Worm (Caenorhabditis elegans): ENCODE measurements around the gene C54E4.12.

Gene C54E4.12

DNA sequence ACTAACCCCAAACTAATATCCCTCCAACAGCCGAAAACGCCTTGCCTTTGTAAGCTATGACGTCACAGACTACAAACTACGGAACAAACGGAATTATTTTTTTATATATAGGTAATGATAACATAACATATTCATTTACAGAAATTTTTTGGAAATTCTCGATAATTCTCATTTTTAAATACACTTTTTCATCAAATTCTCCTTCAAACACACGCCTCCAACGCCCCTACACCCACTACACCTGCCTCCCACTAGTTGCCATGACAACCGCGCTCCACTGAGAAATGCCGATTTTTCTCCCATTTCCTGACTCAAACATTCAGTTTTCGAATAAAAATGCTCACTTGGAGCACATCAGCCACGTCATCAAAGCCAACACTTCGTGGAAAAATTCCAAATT is 26.1 kb downstream of the C54E4.12 start, which contains the start of gene xbx-4:
TSS of gene xbx-4 (plus strand) at position 301 of the 400 bp plus-strand sequence.
- TF ChIP-seq ztf-23 (GFP tag; IDR thresholded peaks at IDR 0.05) = no peak
- TF ChIP-seq tab-1 (GFP tag; IDR thresholded peaks at IDR 0.05) = no peak
- no peak for TF ChIP-seq ztf-29 (GFP tag; IDR thresholded peaks at IDR 0.05)
- no peak for TF ChIP-seq med-1 (GFP tag; optimal IDR thresholded peaks at IDR 0.05; ENCODE audit: insufficient read depth)
- TF ChIP-seq T22C8.4 (GFP tag; IDR thresholded peaks at IDR 0.05) = no peak
- TF ChIP-seq flt-1 (GFP tag; IDR thresholded peaks at IDR 0.05) = no peak
- TF ChIP-seq ref-1 (GFP tag; conservative IDR thresholded peaks at IDR 0.05) = no peak
- no peak for TF ChIP-seq cog-1 (tag; optimal IDR thresholded peaks at IDR 0.05)
- TF ChIP-seq klf-2 (GFP tag; conservative IDR thresholded peaks at IDR 0.05) = no peak

DNA sequence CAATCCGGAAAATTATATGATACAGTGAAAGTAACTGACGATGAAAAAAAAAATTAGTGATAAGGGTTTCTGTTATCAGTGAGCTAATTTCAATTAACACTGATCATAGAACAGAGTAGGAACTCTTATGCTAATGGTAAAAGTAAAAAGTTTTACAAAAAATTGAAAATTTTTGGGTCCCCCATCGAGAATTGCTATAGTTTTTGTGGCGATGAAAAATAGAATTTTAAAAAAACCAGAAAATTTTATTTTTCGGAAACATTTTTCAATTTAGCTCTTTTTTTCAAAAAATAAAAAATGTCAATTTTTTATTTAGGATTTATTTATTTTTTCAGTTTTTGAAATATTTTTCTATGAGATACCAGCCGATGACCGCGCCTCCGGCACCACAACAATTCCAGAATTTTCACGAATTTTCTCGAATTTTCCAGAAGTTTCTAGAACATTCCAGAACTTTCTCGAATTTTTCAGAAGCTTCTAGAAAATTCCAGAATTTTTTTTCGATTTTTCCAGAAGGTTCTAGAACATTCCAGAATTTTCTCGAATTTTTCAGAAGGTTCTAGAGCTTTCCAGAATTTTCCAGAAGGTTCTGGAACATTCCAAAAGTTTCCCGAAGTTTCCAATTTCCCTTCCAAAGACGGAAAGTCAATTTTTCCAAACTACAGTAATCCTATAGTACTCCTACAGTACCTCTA is 26.9 kb downstream of the C54E4.12 start, which contains the start of gene C23H5.8:
TSS of gene C23H5.8 (minus strand) at position 51 of the 695 bp plus-strand sequence.
- no peak for TF ChIP-seq tab-1 (GFP tag; IDR thresholded peaks at IDR 0.05)
- TF ChIP-seq T22C8.4 (GFP tag; IDR thresholded peaks at IDR 0.05) = no peak
- no peak for TF ChIP-seq flt-1 (GFP tag; IDR thresholded peaks at IDR 0.05)
- no peak for TF ChIP-seq ztf-29 (GFP tag; IDR thresholded peaks at IDR 0.05)
- no peak for TF ChIP-seq cog-1 (tag; optimal IDR thresholded peaks at IDR 0.05)
- TF ChIP-seq klf-2 (GFP tag; conservative IDR thresholded peaks at IDR 0.05) = no peak
- TF ChIP-seq med-1 (GFP tag; optimal IDR thresholded peaks at IDR 0.05; ENCODE audit: insufficient read depth) = no peak
- TF ChIP-seq ref-1 (GFP tag; conservative IDR thresholded peaks at IDR 0.05) = no peak
- TF ChIP-seq ztf-23 (GFP tag; IDR thresholded peaks at IDR 0.05) = no peak

- TF ChIP-seq T22C8.4 (GFP tag; IDR thresholded peaks at IDR 0.05) (no peak), ztf-29 (GFP tag; IDR thresholded peaks at IDR 0.05) (no peak), ztf-23 (GFP tag; IDR thresholded peaks at IDR 0.05) (no peak), med-1 (GFP tag; optimal IDR thresholded peaks at IDR 0.05; ENCODE audit: insufficient read depth) (no peak), cog-1 (tag; optimal IDR thresholded peaks at IDR 0.05) (no peak), flt-1 (GFP tag; IDR thresholded peaks at IDR 0.05) (no peak), klf-2 (GFP tag; conservative IDR thresholded peaks at IDR 0.05) (no peak), ref-1 (GFP tag; conservative IDR thresholded peaks at IDR 0.05) (no peak)
Measured at ce11 chrIV:2111300-2111874, 29.1 kb downstream of the C54E4.12 start, which contains the start of gene che-6. Gene che-6, minus strand, starts transcription at chrIV:2111408.

- TF ChIP-seq tab-1 (GFP tag; IDR thresholded peaks at IDR 0.05) = 0 out of 2 replicates have a peak, but pooled peaks have one; percentile 7
- no peak for TF ChIP-seq med-1 (GFP tag; optimal IDR thresholded peaks at IDR 0.05; ENCODE audit: insufficient read depth)
Measured at ce11 chrIV:2106708-2107107, 33.7 kb downstream of the C54E4.12 start.

- TF ChIP-seq med-1 (GFP tag; optimal IDR thresholded peaks at IDR 0.05; ENCODE audit: insufficient read depth) (no peak), tab-1 (GFP tag; IDR thresholded peaks at IDR 0.05) (no peak), cog-1 (tag; optimal IDR thresholded peaks at IDR 0.05) (no peak), ref-1 (GFP tag; conservative IDR thresholded peaks at IDR 0.05) (no peak), ztf-29 (GFP tag; IDR thresholded peaks at IDR 0.05) (no peak), T22C8.4 (GFP tag; IDR thresholded peaks at IDR 0.05) (no peak), flt-1 (GFP tag; IDR thresholded peaks at IDR 0.05) (no peak), klf-2 (GFP tag; conservative IDR thresholded peaks at IDR 0.05) (no peak), ztf-23 (GFP tag; IDR thresholded peaks at IDR 0.05) (no peak)
Measured at ce11 chrIV:2102793-2103192, 37.6 kb downstream of the C54E4.12 start, which contains the start of gene C23H5.15. Gene C23H5.15, minus strand, starts transcription at chrIV:2102893.

DNA sequence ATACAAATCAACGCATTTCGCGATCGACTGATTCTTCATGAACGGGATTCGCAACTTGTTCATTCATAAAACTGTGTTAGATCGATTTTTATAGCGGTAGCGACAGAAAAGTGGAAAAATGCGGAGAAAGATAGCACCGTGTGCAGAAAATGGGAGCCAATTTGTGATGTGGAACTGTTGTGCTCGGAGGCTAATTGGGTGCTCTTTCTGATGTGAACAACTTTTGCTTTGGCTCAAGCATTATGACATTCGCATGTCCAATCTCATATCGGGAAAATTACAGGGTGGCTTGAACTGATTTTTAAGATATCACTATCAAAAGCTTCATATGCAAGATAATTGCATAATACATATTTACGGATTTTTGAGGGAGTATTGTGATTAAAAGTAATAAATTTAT is 40.7 kb downstream of the C54E4.12 start, which contains the start of gene C23H5.11:
TSS of gene C23H5.11 (minus strand) at position 101 of the 400 bp plus-strand sequence.
- TF ChIP-seq cog-1 (tag; optimal IDR thresholded peaks at IDR 0.05) = no peak
- no peak for TF ChIP-seq klf-2 (GFP tag; conservative IDR thresholded peaks at IDR 0.05)
- TF ChIP-seq flt-1 (GFP tag; IDR thresholded peaks at IDR 0.05) = no peak
- no peak for TF ChIP-seq tab-1 (GFP tag; IDR thresholded peaks at IDR 0.05)
- TF ChIP-seq ref-1 (GFP tag; conservative IDR thresholded peaks at IDR 0.05) = no peak
- TF ChIP-seq ztf-23 (GFP tag; IDR thresholded peaks at IDR 0.05) = no peak
- TF ChIP-seq ztf-29 (GFP tag; IDR thresholded peaks at IDR 0.05) = no peak
